Fruit fly (Drosophila melanogaster): ENCODE results near the gene btsz.
A peak's percentile ranks its signal among the peaks of the same experiment; 100 is the strongest.

btsz gene

dm6 chr3R:14875274-14875964, at the start of gene btsz:
TSS of gene btsz (minus strand) at chr3R:14875488.
- no peak for TF ChIP-seq OdsH (GFP tag; optimal IDR thresholded peaks at IDR 0.05)
- no peak for TF ChIP-seq CG6792 (GFP tag; optimal IDR thresholded peaks at IDR 0.05)
- TF ChIP-seq CG11762 (GFP tag; optimal IDR thresholded peaks at IDR 0.05; ENCODE audit: insufficient read depth): no peak
- no peak for TF ChIP-seq achi (GFP tag; optimal IDR thresholded peaks at IDR 0.05)
- no peak for TF ChIP-seq fkh (GFP tag; optimal IDR thresholded peaks at IDR 0.05)
- peak; percentile 29 for TF ChIP-seq CG4318 (GFP tag; optimal IDR thresholded peaks at IDR 0.05)
- no peak for TF ChIP-seq CG34406 (GFP tag; optimal IDR thresholded peaks at IDR 0.05)
- TF ChIP-seq CG6854 (GFP tag; optimal IDR thresholded peaks at IDR 0.05): no peak

DNA sequence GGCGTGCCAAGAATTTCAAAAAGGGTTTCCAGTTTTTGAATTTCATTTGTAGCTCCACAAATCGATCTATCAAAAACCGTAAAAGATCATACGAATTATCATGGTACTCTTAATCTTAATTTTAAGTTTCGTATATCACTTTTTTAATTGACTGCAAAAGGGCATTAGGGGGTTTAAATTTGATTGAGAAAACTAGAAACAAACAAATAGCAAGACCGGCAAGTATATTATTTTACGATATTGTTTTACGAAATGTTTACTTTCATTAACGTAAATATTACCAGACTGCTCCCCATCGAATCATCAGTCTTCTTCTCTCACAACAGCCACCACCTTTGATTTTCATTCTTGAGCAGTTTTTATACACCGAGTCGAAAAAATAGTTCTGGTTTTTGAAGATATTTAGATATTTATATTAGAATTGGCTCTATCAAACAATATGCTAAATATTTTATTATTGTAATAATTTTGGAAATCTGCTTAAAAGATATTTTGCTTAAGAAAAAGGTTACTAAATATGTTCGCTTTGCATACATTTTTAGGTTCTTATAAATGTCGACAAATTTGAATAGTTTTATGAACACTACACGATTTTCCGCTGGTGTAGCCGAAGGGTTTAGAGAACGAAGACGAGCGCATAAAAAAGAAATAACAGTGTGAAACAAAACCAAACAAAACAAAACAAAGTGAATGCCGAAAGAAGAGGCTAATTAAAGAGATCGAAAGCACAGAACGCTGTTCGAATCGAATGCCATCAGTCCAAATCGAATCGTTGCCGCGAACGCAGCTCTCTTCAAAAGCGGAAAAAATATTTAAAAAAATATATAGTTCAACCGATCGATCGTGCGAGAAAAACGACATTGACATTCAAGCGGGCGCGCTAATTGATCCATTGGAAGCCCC, 42.9 kb upstream of the btsz start, which contains the start of gene Sdr:
Gene Sdr (plus strand): TSS at position 702 of the 903 bp plus-strand sequence.
- TF ChIP-seq CG4318 (GFP tag; optimal IDR thresholded peaks at IDR 0.05) (no peak), vri (GFP tag; optimal IDR thresholded peaks at IDR 0.05) (peak; percentile 35), cyc (GFP tag; optimal IDR thresholded peaks at IDR 0.05) (peak; percentile 79), CG6276 (GFP tag; optimal IDR thresholded peaks at IDR 0.05) (no peak), spab (GFP tag; optimal IDR thresholded peaks at IDR 0.05) (peak; percentile 11), CG15336 (GFP tag; IDR thresholded peaks at IDR 0.05) (0 out of 2 replicates have a peak, but pooled peaks have one; percentile 9), Lpt (GFP tag; optimal IDR thresholded peaks at IDR 0.05) (no peak), CG7368 (GFP tag; optimal IDR thresholded peaks at IDR 0.05) (no peak), Gug (GFP tag; IDR thresholded peaks at IDR 0.05) (no peak), net (GFP tag; optimal IDR thresholded peaks at IDR 0.05) (peak; percentile 12), CG10631 (GFP tag; optimal IDR thresholded peaks at IDR 0.05) (peak; percentile 25), CG11294 (GFP tag; IDR thresholded peaks at IDR 0.05) (no peak), Sox15 (GFP tag; optimal IDR thresholded peaks at IDR 0.05) (no peak), CG1621 (tag; optimal IDR thresholded peaks at IDR 0.05) (no peak), Hr38 (GFP tag; optimal IDR thresholded peaks at IDR 0.05) (no peak), achi (GFP tag; optimal IDR thresholded peaks at IDR 0.05) (peak; percentile 34), dac (GFP tag; optimal IDR thresholded peaks at IDR 0.05) (no peak), CG6808 (GFP tag; optimal IDR thresholded peaks at IDR 0.05) (peak; percentile 66), Eip93F (GFP tag; optimal IDR thresholded peaks at IDR 0.05) (no peak), Eip75B (GFP tag; optimal IDR thresholded peaks at IDR 0.05) (peak; percentile 56), fkh (GFP tag; optimal IDR thresholded peaks at IDR 0.05) (no peak), CG9139 (GFP tag; optimal IDR thresholded peaks at IDR 0.05) (no peak), eg (GFP tag; IDR thresholded peaks at IDR 0.05) (peak; percentile 61; the same call in 2 of the 3 replicates), CG6854 (GFP tag; optimal IDR thresholded peaks at IDR 0.05) (no peak), CG8119 (GFP tag; IDR thresholded peaks at IDR 0.05) (0 out of 3 replicates have a peak, but pooled peaks have one; percentile 27), esn (GFP tag; optimal IDR thresholded peaks at IDR 0.05) (peak; percentile 53), CG11762 (GFP tag; optimal IDR thresholded peaks at IDR 0.05; ENCODE audit: insufficient read depth) (peak; percentile 44), ss (GFP tag; optimal IDR thresholded peaks at IDR 0.05) (peak; percentile 30 to 54), OdsH (GFP tag; optimal IDR thresholded peaks at IDR 0.05) (peak; percentile 29), fd85E (GFP tag; optimal IDR thresholded peaks at IDR 0.05) (no peak), Hr39 (GFP tag; optimal IDR thresholded peaks at IDR 0.05) (peak; percentile 29), Sox102F (GFP tag; optimal IDR thresholded peaks at IDR 0.05) (peak; percentile 29), fd59A (GFP tag; optimal IDR thresholded peaks at IDR 0.05) (peak; percentile 30), pdm3 (GFP tag; optimal IDR thresholded peaks at IDR 0.05) (peak; percentile 22), Hr4 (GFP tag; optimal IDR thresholded peaks at IDR 0.05) (peak; percentile 16), CG6792 (GFP tag; optimal IDR thresholded peaks at IDR 0.05) (no peak), acj6 (GFP tag; optimal IDR thresholded peaks at IDR 0.05) (peak; percentile 2), CG16779 (tag; optimal IDR thresholded peaks at IDR 0.05) (no peak), Blimp-1 (GFP tag; optimal IDR thresholded peaks at IDR 0.05) (peak; percentile 50), lz (GFP tag; optimal IDR thresholded peaks at IDR 0.05) (peak; percentile 48), CG11902 (GFP tag; optimal IDR thresholded peaks at IDR 0.05) (peak; percentile 58), CG31627 (GFP tag; optimal IDR thresholded peaks at IDR 0.05) (peak; percentile 15), Smox (GFP tag; optimal IDR thresholded peaks at IDR 0.05) (peak; percentile 52), CG8632 (GFP tag; optimal IDR thresholded peaks at IDR 0.05) (peak; percentile 49)

Measured in whole organism, prepupa.